Worm (Caenorhabditis elegans) whole organism, L1 larva: ENCODE data around the gene F19H6.5.

Experiments
- C16A3.4 ChIP-seq: fragments of 150-350 bp; optimal IDR thresholded peaks from 2 replicates; lab custom pipeline; 2014; ENCODE audit warnings: missing biosample characterization, missing genetic modification characterization
- alr-1 ChIP-seq: fragments of 200-800 bp; sonication (Bioruptor generic); optimal IDR thresholded peaks from 2 replicates; lab custom pipeline; 2018; ENCODE audit warnings: borderline replicate concordance, mild to moderate bottlenecking, missing genetic modification characterization, missing compliant biosample characterization
- ama-1 ChIP-seq: fragments of 150-350 bp; optimal IDR thresholded peaks from 2 replicates; lab custom pipeline; 2014
- ceh-82 ChIP-seq, 3 experiments: fragments of 150-350 bp in 1 of 3; sonication (generic microtip) in 2 of 3; optimal IDR thresholded peaks; 2 replicates each; lab custom pipeline; 2014 to 2017; ENCODE audit warnings: missing biosample characterization in 3 of 3, missing genetic modification characterization in 3 of 3
- ces-1 ChIP-seq: fragments of 150-350 bp; optimal IDR thresholded peaks from 2 replicates; lab custom pipeline; 2014; ENCODE audit warnings: missing biosample characterization, missing genetic modification reagents, missing genetic modification characterization
- sptf-1 ChIP-seq: fragments of 150-350 bp; optimal IDR thresholded peaks from 2 replicates; lab custom pipeline; 2014; ENCODE audit warnings: missing biosample characterization, missing genetic modification characterization
- ztf-11 ChIP-seq, 2 experiments: sonication (generic microtip); optimal IDR thresholded peaks; 2 replicates each; lab custom pipeline; 2016 to 2017; ENCODE audit warnings: missing genetic modification characterization in 2 of 2, missing biosample characterization in 1 of 2, missing compliant biosample characterization in 1 of 2

DNA sequence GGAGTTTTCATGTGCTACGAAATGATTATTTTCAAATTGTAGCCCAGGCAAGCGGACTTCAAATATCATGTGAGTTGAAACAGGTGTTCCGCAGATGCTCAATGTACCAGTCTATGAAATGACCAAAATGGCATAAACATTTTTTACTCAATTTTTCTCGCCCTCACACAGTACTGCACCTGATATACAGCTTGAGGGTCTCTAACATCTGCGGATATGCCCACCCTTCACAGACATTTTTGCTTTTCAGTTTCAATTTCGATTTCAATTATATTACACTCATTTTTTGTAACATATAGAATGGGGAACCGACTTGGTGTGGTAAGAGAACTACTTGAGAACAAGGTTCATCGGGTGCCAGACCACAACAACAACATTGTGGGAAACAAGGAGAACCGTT lies 18.0 kb downstream of the F19H6.5 start, which contains the start of gene F42F12.11:
- TF ChIP-seq ama-1 (lab: Kevin White, UChicago) (no peak), sptf-1 (tag; lab: Kevin White, UChicago) (no peak), ztf-11 (tag; optimal IDR thresholded peaks at IDR 0.05; lab: Kevin White, UChicago) (no peak), alr-1 (no peak), ces-1 (GFP tag; lab: Kevin White, UChicago) (no peak), ceh-82 (tag; optimal IDR thresholded peaks at IDR 0.05; lab: Kevin White, UChicago) (no peak), C16A3.4 (tag; lab: Kevin White, UChicago) (no peak)
